Worm (Caenorhabditis elegans) whole organism, young adult: ENCODE measurements around the gene sft-1.

ENCODE experiments used
- C17E4.6 ChIP-seq: fragments of 200-800 bp; sonication (Bioruptor generic); IDR thresholded peaks from 2 replicates; pipeline ENCODE4 v1.3.6; 2022; ENCODE audit warnings: missing genetic modification reagents, missing genetic modification characterization, missing compliant biosample characterization
- F23B12.7 ChIP-seq: sonication (generic microtip); optimal IDR thresholded peaks from 2 replicates; lab custom pipeline; 2017; ENCODE audit warnings: missing genetic modification characterization, mild to moderate bottlenecking, missing compliant biosample characterization, antibody characterized with exemption, moderate library complexity; ENCODE audit not compliant: insufficient read depth
- F33H1.4 ChIP-seq: fragments of 200-800 bp; sonication (Bioruptor generic); IDR thresholded peaks from 2 replicates; pipeline ENCODE4 v1.3.6; 2022; ENCODE audit warnings: missing genetic modification reagents, missing genetic modification characterization, missing compliant biosample characterization
- F39B2.1 ChIP-seq: fragments of 200-800 bp; sonication (Bioruptor generic); IDR thresholded peaks from 2 replicates; pipeline ENCODE4 v1.3.6; 2022; ENCODE audit warnings: missing genetic modification reagents, missing genetic modification characterization, missing compliant biosample characterization
- F49E8.2 ChIP-seq: sonication (generic microtip); optimal IDR thresholded peaks from 3 replicates; lab custom pipeline; 2017; ENCODE audit warnings: missing genetic modification characterization, mild to moderate bottlenecking, missing compliant biosample characterization, antibody characterized with exemption, moderate library complexity; ENCODE audit not compliant: insufficient read depth
- F57A8.1 ChIP-seq: fragments of 200-800 bp; sonication (Bioruptor generic); optimal IDR thresholded peaks from 2 replicates; lab custom pipeline; 2018; ENCODE audit warnings: mild to moderate bottlenecking, missing genetic modification characterization, moderate library complexity, missing compliant biosample characterization
- F57C9.4 ChIP-seq: sonication (generic microtip); optimal IDR thresholded peaks from 2 replicates; lab custom pipeline; 2017; ENCODE audit warnings: mild to moderate bottlenecking, missing genetic modification characterization, missing compliant biosample characterization
- T07F8.4 ChIP-seq: sonication (generic microtip); optimal IDR thresholded peaks from 2 replicates; lab custom pipeline; 2016; ENCODE audit warnings: mild to moderate bottlenecking, missing genetic modification characterization, moderate library complexity, missing compliant biosample characterization
- T26A5.8 ChIP-seq: sonication (generic microtip); optimal IDR thresholded peaks from 2 replicates; lab custom pipeline; 2016; ENCODE audit warnings: missing genetic modification characterization, missing compliant biosample characterization
- Y53F4B.3 ChIP-seq: fragments of 200-800 bp; sonication (Bioruptor generic); IDR thresholded peaks from 2 replicates; pipeline ENCODE4 v1.3.6; 2022; ENCODE audit warnings: missing genetic modification reagents, missing genetic modification characterization, missing compliant biosample characterization
- Y53G8AR.9 ChIP-seq: fragments of 200-800 bp; sonication (Bioruptor generic); conservative IDR thresholded peaks from 2 replicates; pipeline ENCODE4 v1.3.6; 2022; ENCODE audit warnings: missing genetic modification reagents, missing genetic modification characterization, missing compliant biosample characterization
- Y56A3A.18 ChIP-seq: fragments of 200-800 bp; sonication (Bioruptor generic); IDR thresholded peaks from 2 replicates; pipeline ENCODE4 v1.3.6; 2022; ENCODE audit warnings: missing genetic modification reagents, missing genetic modification characterization, missing compliant biosample characterization
- Y95B8A.8 ChIP-seq: fragments of 200-800 bp; sonication (Bioruptor generic); IDR thresholded peaks from 2 replicates; pipeline ENCODE4 v1.3.6; 2022; ENCODE audit warnings: missing genetic modification reagents, missing genetic modification characterization, missing compliant biosample characterization
- aptf-2 ChIP-seq: fragments of 200-800 bp; sonication (Bioruptor generic); conservative IDR thresholded peaks from 2 replicates; pipeline ENCODE4 v1.3.6; 2022; ENCODE audit warnings: missing genetic modification reagents, missing genetic modification characterization, missing compliant biosample characterization
- athp-1 ChIP-seq: sonication (generic microtip); optimal IDR thresholded peaks from 2 replicates; lab custom pipeline; 2017; ENCODE audit warnings: mild to moderate bottlenecking, missing genetic modification characterization, missing compliant biosample characterization
- bed-2 ChIP-seq: fragments of 200-800 bp; sonication (Bioruptor generic); IDR thresholded peaks from 2 replicates; pipeline ENCODE4 v1.3.6; 2022; ENCODE audit warnings: missing genetic modification reagents, missing genetic modification characterization, missing compliant biosample characterization
- cebp-2 ChIP-seq: fragments of 200-800 bp; sonication (Bioruptor generic); IDR thresholded peaks from 2 replicates; pipeline ENCODE4 v1.3.6; 2022; ENCODE audit warnings: missing genetic modification characterization, missing compliant biosample characterization
- ceh-100 ChIP-seq: fragments of 200-800 bp; sonication (Bioruptor generic); IDR thresholded peaks from 2 replicates; pipeline ENCODE4 v1.3.6; 2022; ENCODE audit warnings: missing genetic modification reagents, missing genetic modification characterization, missing compliant biosample characterization
- ceh-27 ChIP-seq: fragments of 200-800 bp; sonication (Bioruptor generic); optimal IDR thresholded peaks from 2 replicates; lab custom pipeline; 2018; ENCODE audit warnings: mild to moderate bottlenecking, missing genetic modification characterization, moderate library complexity, missing compliant biosample characterization
- ceh-58 ChIP-seq: fragments of 200-800 bp; sonication (Bioruptor generic); IDR thresholded peaks from 2 replicates; pipeline ENCODE4 v1.3.6; 2022; ENCODE audit warnings: missing genetic modification characterization, missing compliant biosample characterization
- ceh-91 ChIP-seq: fragments of 200-800 bp; sonication (Bioruptor generic); IDR thresholded peaks from 2 replicates; pipeline ENCODE4 v1.3.6; 2022; ENCODE audit warnings: missing genetic modification reagents, missing genetic modification characterization, missing compliant biosample characterization
- chd-7 ChIP-seq: sonication (generic microtip); optimal IDR thresholded peaks from 2 replicates; lab custom pipeline; 2016; ENCODE audit warnings: mild to moderate bottlenecking, missing genetic modification characterization, moderate library complexity, missing compliant biosample characterization
- dpl-1 ChIP-seq: fragments of 150-350 bp; optimal IDR thresholded peaks from 2 replicates; lab custom pipeline; 2014; ENCODE audit warnings: missing biosample characterization, missing genetic modification reagents, missing genetic modification characterization
- efl-1 ChIP-seq: fragments of 150-350 bp; optimal IDR thresholded peaks from 2 replicates; lab custom pipeline; 2014; ENCODE audit warnings: missing biosample characterization, missing genetic modification reagents, missing genetic modification characterization
- egl-18 ChIP-seq: fragments of 200-800 bp; sonication (Bioruptor generic); IDR thresholded peaks from 2 replicates; pipeline ENCODE4 v1.3.6; 2022; ENCODE audit warnings: missing genetic modification reagents, missing genetic modification characterization, missing compliant biosample characterization
- ets-4 ChIP-seq: fragments of 200-800 bp; sonication (Bioruptor generic); optimal IDR thresholded peaks from 2 replicates; lab custom pipeline; 2018; ENCODE audit warnings: mild to moderate bottlenecking, missing genetic modification characterization, missing compliant biosample characterization
- fkh-3 ChIP-seq: sonication (generic microtip); optimal IDR thresholded peaks from 2 replicates; lab custom pipeline; 2016; ENCODE audit warnings: mild to moderate bottlenecking, missing genetic modification characterization, missing compliant biosample characterization
- hlh-12 ChIP-seq: sonication (generic microtip); optimal IDR thresholded peaks from 2 replicates; lab custom pipeline; 2016; ENCODE audit warnings: missing genetic modification characterization, missing compliant biosample characterization
- hrde-1 ChIP-seq: sonication (generic microtip); optimal IDR thresholded peaks from 2 replicates; lab custom pipeline; 2016; ENCODE audit warnings: missing genetic modification characterization, mild to moderate bottlenecking, missing compliant biosample characterization, moderate library complexity, missing genotype, missing genetic modification reagents, borderline replicate concordance
- hsf-1 ChIP-seq: fragments of 200-800 bp; sonication (Bioruptor generic); IDR thresholded peaks from 2 replicates; pipeline ENCODE4 v1.3.6; 2022; ENCODE audit warnings: missing genetic modification reagents, missing genetic modification characterization, missing compliant biosample characterization
- let-607 ChIP-seq, 2 experiments: fragments of 200-800 bp in 1 of 2; sonication (Bioruptor generic) in 1 of 2; sonication (generic microtip) in 1 of 2; optimal IDR thresholded peaks; 2 replicates each; lab custom pipeline; 2016 to 2018; ENCODE audit warnings: mild to moderate bottlenecking in 2 of 2, missing compliant biosample characterization in 2 of 2, missing genetic modification characterization in 2 of 2, moderate library complexity in 2 of 2, missing genotype in 1 of 2
- lin-26 ChIP-seq: fragments of 200-800 bp; sonication (Bioruptor generic); IDR thresholded peaks from 2 replicates; pipeline ENCODE4 v1.3.6; 2022; ENCODE audit warnings: missing genetic modification reagents, missing genetic modification characterization, missing compliant biosample characterization
- lin-40 ChIP-seq: sonication (generic microtip); optimal IDR thresholded peaks from 2 replicates; lab custom pipeline; 2016; ENCODE audit warnings: missing genetic modification characterization, mild to moderate bottlenecking, missing compliant biosample characterization, missing genotype, missing genetic modification reagents
- madf-6 ChIP-seq: fragments of 200-800 bp; sonication (Bioruptor generic); IDR thresholded peaks from 2 replicates; pipeline ENCODE4 v1.3.6; 2022; ENCODE audit warnings: missing genetic modification reagents, missing genetic modification characterization, missing compliant biosample characterization
- madf-8 ChIP-seq: fragments of 200-800 bp; sonication (Bioruptor generic); conservative IDR thresholded peaks from 2 replicates; pipeline ENCODE4 v1.3.6; 2022; ENCODE audit warnings: missing genetic modification reagents, missing genetic modification characterization, missing compliant biosample characterization
- mcd-1 ChIP-seq: fragments of 200-800 bp; sonication (Bioruptor generic); IDR thresholded peaks from 2 replicates; pipeline ENCODE4 v1.3.6; 2022; ENCODE audit warnings: missing genetic modification reagents, missing genetic modification characterization, missing compliant biosample characterization
- mxl-1 ChIP-seq: sonication (generic microtip); optimal IDR thresholded peaks from 2 replicates; lab custom pipeline; 2016; ENCODE audit warnings: missing genetic modification characterization, missing compliant biosample characterization
- nhr-120 ChIP-seq: fragments of 200-800 bp; sonication (Bioruptor generic); IDR thresholded peaks from 2 replicates; pipeline ENCODE4 v1.3.6; 2022; ENCODE audit warnings: missing genetic modification characterization, missing compliant biosample characterization
- repo-1 ChIP-seq: sonication (generic microtip); optimal IDR thresholded peaks from 2 replicates; lab custom pipeline; 2017; ENCODE audit warnings: mild to moderate bottlenecking, missing genetic modification characterization, missing compliant biosample characterization
- sdz-38 ChIP-seq: sonication (generic microtip); optimal IDR thresholded peaks from 2 replicates; lab custom pipeline; 2016; ENCODE audit warnings: missing genotype, missing genetic modification characterization, missing compliant biosample characterization
- sea-2 ChIP-seq: fragments of 200-800 bp; sonication (Bioruptor generic); IDR thresholded peaks from 2 replicates; pipeline ENCODE4 v1.3.6; 2022; ENCODE audit warnings: missing genetic modification characterization, missing compliant biosample characterization
- snpc-1.1 ChIP-seq: sonication (generic microtip); optimal IDR thresholded peaks from 2 replicates; lab custom pipeline; 2017; ENCODE audit warnings: missing genetic modification characterization, mild to moderate bottlenecking, missing compliant biosample characterization, antibody characterized with exemption, moderate library complexity, missing genotype, missing genetic modification reagents; ENCODE audit not compliant: insufficient read depth
- snpc-4 ChIP-seq, 5 experiments: fragments of 150-350 bp in 1 of 5; sonication (generic microtip) in 4 of 5; optimal IDR thresholded peaks; 2 replicates each; lab custom pipeline; 2014 to 2018; ENCODE audit warnings: missing genetic modification characterization in 5 of 5, missing biosample characterization in 3 of 5, antibody characterized with exemption in 2 of 5, mild to moderate bottlenecking in 2 of 5, missing compliant biosample characterization in 2 of 5, missing genotype in 2 of 5, moderate library complexity in 2 of 5, missing genetic modification reagents in 1 of 5
- tbp1 ChIP-seq: fragments of 200-800 bp; sonication (Bioruptor generic); optimal IDR thresholded peaks from 2 replicates; lab custom pipeline; 2018; ENCODE audit warnings: mild to moderate bottlenecking, missing genetic modification characterization, missing compliant biosample characterization
- tlf-1 ChIP-seq: fragments of 200-800 bp; sonication (Bioruptor generic); optimal IDR thresholded peaks from 2 replicates; lab custom pipeline; 2018; ENCODE audit warnings: mild to moderate bottlenecking, missing genetic modification characterization, missing compliant biosample characterization
- zfh-2 ChIP-seq: fragments of 200-800 bp; sonication (Bioruptor generic); conservative IDR thresholded peaks from 2 replicates; pipeline ENCODE4 v1.3.6; 2022; ENCODE audit warnings: missing genetic modification reagents, missing genetic modification characterization, missing compliant biosample characterization
- ztf-22 ChIP-seq: fragments of 200-800 bp; sonication (Bioruptor generic); optimal IDR thresholded peaks from 2 replicates; lab custom pipeline; 2018; ENCODE audit warnings: mild to moderate bottlenecking, missing genetic modification characterization, moderate library complexity, missing compliant biosample characterization
- ztf-28 ChIP-seq: fragments of 200-800 bp; sonication (Bioruptor generic); IDR thresholded peaks from 2 replicates; pipeline ENCODE4 v1.3.6; 2022; ENCODE audit warnings: missing genetic modification reagents, missing genetic modification characterization, missing compliant biosample characterization

sft-1 gene

ce11 chrIII:3069101-3069500 is 17.4 kb upstream of the sft-1 start (continued):
- TF ChIP-seq dpl-1 (GFP tag; lab: Kevin White, UChicago) (no peak), snpc-1.1 (tag; lab: Kevin White, UChicago) (peak; percentile 38), tbp1 (no peak), nhr-120 (GFP tag; lab: Robert Waterston, UW) (no peak), sdz-38 (tag; lab: Kevin White, UChicago) (no peak), let-607 (tag; optimal IDR thresholded peaks at IDR 0.05; lab: Kevin White, UChicago) (no peak), ceh-27 (GFP tag; lab: Kevin White, UChicago) (no peak), Y53G8AR.9 (GFP tag; lab: Robert Waterston, UW) (peak; percentile 79), F57A8.1 (GFP tag; lab: Kevin White, UChicago) (no peak), hrde-1 (peak; percentile 78), bed-2 (GFP tag; lab: Robert Waterston, UW) (no peak), fkh-3 (tag; lab: Kevin White, UChicago) (no peak), ets-4 (no peak), F33H1.4 (GFP tag; lab: Robert Waterston, UW) (no peak; the same call in 1 of the 2 replicates), tlf-1 (GFP tag; lab: Kevin White, UChicago) (no peak), hsf-1 (no peak), F57C9.4 (tag; lab: Kevin White, UChicago) (no peak), madf-8 (GFP tag; lab: Robert Waterston, UW) (no peak), snpc-4 (GFP tag; optimal IDR thresholded peaks at IDR 0.05; lab: Kevin White, UChicago) (no peak), snpc-4 (tag; optimal IDR thresholded peaks at IDR 0.05; lab: Kevin White, UChicago) (no peak), mcd-1 (peak; percentile 66; the same call in 1 of the 2 replicates), chd-7 (no peak), T26A5.8 (tag; lab: Kevin White, UChicago) (no peak), Y53F4B.3 (GFP tag; lab: Robert Waterston, UW) (no peak), madf-6 (GFP tag; lab: Robert Waterston, UW) (peak; percentile 73), F49E8.2 (tag; lab: Kevin White, UChicago) (peak; percentile 3), ceh-58 (no peak), lin-26 (peak; percentile 75; the same call in 1 of the 2 replicates), cebp-2 (peak; percentile 82; the same call in 1 of the 2 replicates), zfh-2 (GFP tag; lab: Robert Waterston, UW) (no peak), Y95B8A.8 (GFP tag; lab: Robert Waterston, UW) (0 out of 2 replicates have a peak, but pooled peaks have one; percentile 54), sea-2 (GFP tag; lab: Robert Waterston, UW) (no peak), athp-1 (tag; lab: Kevin White, UChicago) (no peak), F39B2.1 (GFP tag; lab: Robert Waterston, UW) (no peak), T07F8.4 (tag; lab: Kevin White, UChicago) (no peak), mxl-1 (tag; lab: Kevin White, UChicago) (no peak), F23B12.7 (tag; lab: Kevin White, UChicago) (no peak), C17E4.6 (GFP tag; lab: Robert Waterston, UW) (no peak), hlh-12 (no peak), efl-1 (GFP tag; lab: Kevin White, UChicago) (peak; percentile 49), egl-18 (GFP tag; lab: Robert Waterston, UW) (no peak), repo-1 (no peak), ztf-22 (GFP tag; lab: Kevin White, UChicago) (no peak), ztf-28 (GFP tag; lab: Robert Waterston, UW) (no peak), lin-40 (tag; lab: Kevin White, UChicago) (no peak), ceh-100 (GFP tag; lab: Robert Waterston, UW) (no peak), aptf-2 (no peak), Y56A3A.18 (GFP tag; lab: Robert Waterston, UW) (no peak), ceh-91 (GFP tag; lab: Robert Waterston, UW) (no peak)
